Fruit fly (Drosophila melanogaster): ENCODE measurements around the gene Tektin-C.

DNA sequence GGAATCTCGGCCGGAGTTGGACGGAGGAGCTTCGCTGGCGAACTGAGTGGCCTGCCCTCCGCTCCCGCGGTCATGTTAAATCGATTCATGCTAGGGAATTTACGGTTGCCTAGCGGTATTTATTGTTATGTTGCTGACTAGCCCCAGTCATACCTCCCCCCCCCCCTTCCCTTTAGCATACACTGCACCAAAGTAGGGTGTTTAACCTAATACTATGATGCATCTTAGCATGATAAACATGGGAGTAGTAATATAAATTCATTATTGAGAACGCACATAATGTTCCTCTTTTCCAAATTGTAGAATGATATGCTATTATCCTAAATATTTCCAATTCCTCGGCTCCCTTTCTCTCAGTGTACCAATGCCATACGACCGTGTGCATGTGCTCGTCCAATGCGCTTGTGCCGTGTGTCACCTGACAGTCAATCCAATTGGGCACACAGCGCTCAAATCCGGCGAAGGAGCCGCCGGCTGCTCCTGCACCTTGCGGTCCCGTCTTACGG lies at the start of gene Tektin-C:
- TF ChIP-seq EcR (GFP tag; optimal IDR thresholded peaks at IDR 0.05) = no peak
- TF ChIP-seq CG17806 (tag; optimal IDR thresholded peaks at IDR 0.05) = no peak
- TF ChIP-seq CG10348 (GFP tag; IDR thresholded peaks at IDR 0.05) = no peak
- TF ChIP-seq CG15710 (tag; optimal IDR thresholded peaks at IDR 0.05) = no peak
- TF ChIP-seq CG9948 (tag; optimal IDR thresholded peaks at IDR 0.05) = no peak
- TF ChIP-seq CG4496 (GFP tag; IDR thresholded peaks at IDR 0.05) = no peak
- no peak for TF ChIP-seq Ets98B (GFP tag; IDR thresholded peaks at IDR 0.05)
- TF ChIP-seq CG13204 (GFP tag; optimal IDR thresholded peaks at IDR 0.05) = no peak
- no peak for TF ChIP-seq CG8159 (tag; optimal IDR thresholded peaks at IDR 0.05)
- TF ChIP-seq CG12605 (GFP tag; IDR thresholded peaks at IDR 0.05) = no peak
- no peak for TF ChIP-seq Pif1A (GFP tag; optimal IDR thresholded peaks at IDR 0.05)
